Fruit fly (Drosophila melanogaster): ENCODE results near the gene CG3792.

dm6 chr2L:4965923-4966322 is 11.2 kb upstream of the CG3792 start:
- no peak for TF ChIP-seq CG8478 (optimal IDR thresholded peaks at IDR 0.05)
- TF ChIP-seq CTCF (optimal IDR thresholded peaks at IDR 0.05) = no peak

All from S2 (cell line).